Fruit fly (Drosophila melanogaster) whole organism, embryonic: Measurements from ENCODE around the gene Cep290.

Experiments used
- Ada2b ChIP-seq: fragments of 200-800 bp; sonication (Bioruptor generic); IDR thresholded peaks from 2 replicates; pipeline ENCODE4 v1.3.6; 2022; ENCODE audit warnings: missing biosample characterization, missing genetic modification characterization
- Atf-2 ChIP-seq: fragments of 200-800 bp; sonication (Bioruptor generic); optimal IDR thresholded peaks from 2 replicates; lab custom pipeline; 2016; ENCODE audit warnings: missing biosample characterization, missing genetic modification characterization
- CG10979 ChIP-seq: fragments of 200-800 bp; sonication (Bioruptor generic); optimal IDR thresholded peaks from 2 replicates; lab custom pipeline; 2018; ENCODE audit warnings: missing biosample characterization, mild to moderate bottlenecking, missing genetic modification characterization, moderate library complexity
- CG11247 ChIP-seq: fragments of 200-800 bp; sonication (Bioruptor generic); IDR thresholded peaks from 2 replicates; pipeline ENCODE4 v1.3.6; 2022; ENCODE audit warnings: missing biosample characterization, missing genetic modification characterization
- CG11696 ChIP-seq: fragments of 200-800 bp; sonication (Bioruptor generic); IDR thresholded peaks from 2 replicates; pipeline ENCODE4 v1.3.6; 2022; ENCODE audit warnings: missing biosample characterization, missing genetic modification characterization
- CG1233 ChIP-seq: fragments of 200-800 bp; sonication (Bioruptor generic); optimal IDR thresholded peaks from 4 replicates; lab custom pipeline; 2018; ENCODE audit warnings: missing biosample characterization, mild to moderate bottlenecking, missing genetic modification characterization
- CG13287 ChIP-seq: fragments of 200-800 bp; sonication (Bioruptor generic); IDR thresholded peaks from 2 replicates; pipeline ENCODE4 v1.3.6; 2022; ENCODE audit warnings: missing biosample characterization, missing genetic modification characterization; ENCODE audit not compliant: partially characterized antibody
- CG13424 ChIP-seq: fragments of 200-800 bp; sonication (Bioruptor generic); optimal IDR thresholded peaks from 2 replicates; lab custom pipeline; 2019; ENCODE audit warnings: missing biosample characterization, mild to moderate bottlenecking, missing genetic modification characterization, moderate library complexity
- CG14667 ChIP-seq: fragments of 200-800 bp; sonication (Bioruptor generic); IDR thresholded peaks from 2 replicates; pipeline ENCODE4 v1.3.6; 2022; ENCODE audit warnings: missing biosample characterization, missing genetic modification characterization
- CG14860 ChIP-seq: fragments of 200-800 bp; sonication (Bioruptor generic); IDR thresholded peaks from 3 replicates; pipeline ENCODE4 v1.3.6; 2022; ENCODE audit warnings: missing biosample characterization, missing genetic modification characterization; ENCODE audit not compliant: partially characterized antibody
- CG17829 ChIP-seq: fragments of 200-800 bp; optimal IDR thresholded peaks from 2 replicates; lab custom pipeline; 2019; ENCODE audit warnings: missing biosample characterization, mild to moderate bottlenecking, missing genetic modification characterization, moderate library complexity
- CG18011 ChIP-seq: fragments of 200-800 bp; sonication (Bioruptor generic); optimal IDR thresholded peaks from 2 replicates; lab custom pipeline; 2017; ENCODE audit warnings: missing biosample characterization, missing genetic modification characterization, mild to moderate bottlenecking, moderate library complexity, missing genotype
- CG2712 ChIP-seq: fragments of 200-800 bp; optimal IDR thresholded peaks from 3 replicates; lab custom pipeline; 2019; ENCODE audit warnings: missing biosample characterization, mild to moderate bottlenecking, missing genetic modification characterization, moderate library complexity
- CG31441 ChIP-seq: fragments of 200-800 bp; sonication (Bioruptor generic); IDR thresholded peaks from 2 replicates; pipeline ENCODE4 v1.3.6; 2022; ENCODE audit warnings: missing biosample characterization, missing genetic modification characterization
- CG34376 ChIP-seq: fragments of 200-800 bp; sonication (Bioruptor generic); optimal IDR thresholded peaks from 2 replicates; lab custom pipeline; 2018; ENCODE audit warnings: missing biosample characterization, mild to moderate bottlenecking, missing genetic modification characterization
- CG4404 ChIP-seq: fragments of 200-800 bp; sonication (Bioruptor generic); IDR thresholded peaks from 2 replicates; pipeline ENCODE4 v1.3.6; 2022; ENCODE audit warnings: missing biosample characterization, missing genetic modification characterization
- CG6272 ChIP-seq: fragments of 200-800 bp; sonication (Bioruptor generic); IDR thresholded peaks from 2 replicates; pipeline ENCODE4 v1.3.6; 2022; ENCODE audit warnings: missing biosample characterization, missing genetic modification characterization
- CG8290 ChIP-seq, 3 experiments: fragments of 200-800 bp; sonication (Bioruptor generic); optimal IDR thresholded peaks; 2 replicates each; lab custom pipeline; 2016 to 2019; ENCODE audit warnings: missing biosample characterization in 3 of 3, missing genetic modification characterization in 3 of 3, mild to moderate bottlenecking in 2 of 3, moderate library complexity in 1 of 3
- CG8478 ChIP-seq: fragments of >200 bp; optimal IDR thresholded peaks from 2 replicates; lab custom pipeline; 2018
- Camta ChIP-seq: fragments of 200-800 bp; sonication (Bioruptor generic); optimal IDR thresholded peaks from 2 replicates; lab custom pipeline; 2016; ENCODE audit warnings: missing biosample characterization, missing genetic modification characterization
- D19A ChIP-seq: fragments of 200-800 bp; optimal IDR thresholded peaks from 3 replicates; lab custom pipeline; 2019; ENCODE audit warnings: missing biosample characterization, mild to moderate bottlenecking, missing genetic modification characterization, moderate library complexity
- Doc3 ChIP-seq: fragments of 200-800 bp; sonication (Bioruptor generic); IDR thresholded peaks from 3 replicates; pipeline ENCODE4 v1.3.6; 2022; ENCODE audit warnings: missing biosample characterization, missing genetic modification characterization; ENCODE audit not compliant: partially characterized antibody
- Dref ChIP-seq: fragments of 200-800 bp; sonication (Bioruptor generic); IDR thresholded peaks from 2 replicates; pipeline ENCODE4 v1.3.6; 2022; ENCODE audit warnings: missing biosample characterization, missing genetic modification characterization
- Ets97D ChIP-seq: fragments of 200-800 bp; sonication (Bioruptor generic); optimal IDR thresholded peaks from 3 replicates; lab custom pipeline; 2016; ENCODE audit warnings: missing biosample characterization, missing genetic modification characterization
- Fer1 ChIP-seq: fragments of 200-800 bp; sonication (Bioruptor generic); optimal IDR thresholded peaks from 2 replicates; lab custom pipeline; 2017; ENCODE audit warnings: missing biosample characterization, mild to moderate bottlenecking, missing genetic modification characterization
- Jarid2 ChIP-seq: fragments of 200-800 bp; sonication (Bioruptor generic); optimal IDR thresholded peaks from 3 replicates; lab custom pipeline; 2017; ENCODE audit warnings: mild to moderate bottlenecking, missing biosample characterization, missing genetic modification reagents, missing genetic modification characterization
- Meics ChIP-seq: fragments of 200-800 bp; sonication (Bioruptor generic); optimal IDR thresholded peaks from 2 replicates; lab custom pipeline; 2017; ENCODE audit warnings: missing biosample characterization, mild to moderate bottlenecking, missing genetic modification characterization
- Ravus ChIP-seq: fragments of 200-800 bp; sonication (Bioruptor generic); IDR thresholded peaks from 2 replicates; pipeline ENCODE4 v1.3.6; 2022; ENCODE audit warnings: missing biosample characterization, missing genetic modification characterization
- Spps ChIP-seq: fragments of 200-800 bp; sonication (Bioruptor generic); optimal IDR thresholded peaks from 2 replicates; lab custom pipeline; 2018; ENCODE audit warnings: missing biosample characterization, mild to moderate bottlenecking, missing genetic modification characterization
- Sry-δ ChIP-seq: fragments of 200-800 bp; sonication (Bioruptor generic); optimal IDR thresholded peaks from 2 replicates; lab custom pipeline; 2016; ENCODE audit warnings: missing biosample characterization, missing genetic modification characterization
- amos ChIP-seq: fragments of 200-800 bp; sonication (Bioruptor generic); IDR thresholded peaks from 2 replicates; pipeline ENCODE4 v1.3.6; 2022; ENCODE audit warnings: missing biosample characterization, missing genetic modification characterization; ENCODE audit not compliant: partially characterized antibody
- chinmo ChIP-seq: fragments of 200-800 bp; sonication (Bioruptor generic); IDR thresholded peaks from 4 replicates; pipeline ENCODE4 v1.3.6; 2022; ENCODE audit warnings: missing biosample characterization, missing genetic modification characterization; ENCODE audit not compliant: partially characterized antibody
- ci ChIP-seq: fragments of 200-800 bp; sonication (Bioruptor generic); IDR thresholded peaks from 3 replicates; pipeline ENCODE4 v1.3.6; 2022; ENCODE audit warnings: missing biosample characterization, missing genetic modification characterization
- dm ChIP-seq: fragments of 200-800 bp; sonication (Bioruptor generic); optimal IDR thresholded peaks from 3 replicates; lab custom pipeline; 2016; ENCODE audit warnings: missing biosample characterization, missing genetic modification characterization
- gce ChIP-seq: fragments of 200-800 bp; sonication (Bioruptor generic); IDR thresholded peaks from 3 replicates; pipeline ENCODE4 v1.3.6; 2022; ENCODE audit warnings: missing biosample characterization, missing genetic modification characterization
- inv ChIP-seq: fragments of 200-800 bp; sonication (Bioruptor generic); IDR thresholded peaks from 2 replicates; pipeline ENCODE4 v1.3.6; 2022; ENCODE audit warnings: missing biosample characterization, missing genetic modification characterization; ENCODE audit not compliant: partially characterized antibody
- jigr1 ChIP-seq: fragments of 200-800 bp; sonication (Bioruptor generic); IDR thresholded peaks from 3 replicates; pipeline ENCODE4 v1.3.6; 2022; ENCODE audit warnings: missing biosample characterization, missing genetic modification characterization
- luna ChIP-seq: fragments of 200-800 bp; sonication (Bioruptor generic); optimal IDR thresholded peaks from 2 replicates; lab custom pipeline; 2016; ENCODE audit warnings: missing biosample characterization, missing genetic modification characterization
- mld ChIP-seq: fragments of 200-800 bp; sonication (Bioruptor generic); IDR thresholded peaks from 3 replicates; pipeline ENCODE4 v1.3.6; 2022; ENCODE audit warnings: missing biosample characterization, missing genetic modification characterization; ENCODE audit not compliant: partially characterized antibody
- pan ChIP-seq, 4 experiments: fragments of >200 bp in 3 of 4; fragments of 200-800 bp in 1 of 4; sonication (Bioruptor generic) in 1 of 4; optimal IDR thresholded peaks in 3 of 4; IDR thresholded peaks in 1 of 4; 2 replicates each; pipeline versions ENCODE4 v1.3.6 to Lab custom; 2017 to 2022; ENCODE audit warnings: missing biosample characterization in 2 of 4, missing genetic modification characterization in 2 of 4, mixed read lengths in 1 of 4
- pnt ChIP-seq: fragments of 200-800 bp; sonication (Bioruptor generic); optimal IDR thresholded peaks from 3 replicates; lab custom pipeline; 2016; ENCODE audit warnings: missing biosample characterization, missing genetic modification characterization
- ranshi ChIP-seq: fragments of 200-800 bp; sonication (Bioruptor generic); IDR thresholded peaks from 2 replicates; pipeline ENCODE4 v1.3.6; 2022; ENCODE audit warnings: missing biosample characterization, missing genetic modification characterization
- row ChIP-seq: fragments of 200-800 bp; sonication (Bioruptor generic); IDR thresholded peaks from 3 replicates; pipeline ENCODE4 v1.3.6; 2022; ENCODE audit warnings: missing biosample characterization, missing genetic modification characterization
- sqz ChIP-seq: fragments of 200-800 bp; sonication (Bioruptor generic); optimal IDR thresholded peaks from 3 replicates; lab custom pipeline; 2018; ENCODE audit warnings: missing biosample characterization, mild to moderate bottlenecking, missing genetic modification characterization
- sug ChIP-seq: fragments of 200-800 bp; optimal IDR thresholded peaks from 2 replicates; lab custom pipeline; 2019; ENCODE audit warnings: missing biosample characterization, mild to moderate bottlenecking, missing genetic modification characterization, moderate library complexity
- twi ChIP-seq: fragments of 200-800 bp; optimal IDR thresholded peaks from 2 replicates; lab custom pipeline; 2019; ENCODE audit warnings: missing biosample characterization, mild to moderate bottlenecking, missing genetic modification characterization, moderate library complexity

The Cep290 gene

dm6 chr3L:832897-833857, 10.5 kb upstream of the Cep290 start, which contains the start of gene Sf3b3 (continued):
- TF ChIP-seq Spps (tag; lab: Kevin White, UChicago) = no peak
- peak; percentile 8; the same call in 1 of the 2 replicates for TF ChIP-seq CG11247 (GFP tag; lab: Robert Waterston, UW)
- peak; percentile 19; the same call in 1 of the 2 replicates for TF ChIP-seq CG31441 (GFP tag; lab: Robert Waterston, UW)
- TF ChIP-seq CG17829 (tag; lab: Kevin White, UChicago) = peak; percentile 42
- peak; percentile 43 for TF ChIP-seq Fer1 (GFP tag; lab: Kevin White, UChicago)
- peak; percentile 32; the same call in 1 of the 2 replicates for TF ChIP-seq Ada2b
- TF ChIP-seq Doc3 (GFP tag; lab: Robert Waterston, UW) = peak; percentile 29; the same call in 2 of the 3 replicates
- TF ChIP-seq CG18011 (GFP tag; lab: Kevin White, UChicago) = no peak
- TF ChIP-seq amos = peak; percentile 76
- 0 out of 2 replicates have a peak, but pooled peaks have one; percentile 35 for TF ChIP-seq CG11696 (GFP tag; lab: Robert Waterston, UW)
- 0 out of 2 replicates have a peak, but pooled peaks have one; percentile 16 for TF ChIP-seq CG4404 (GFP tag; lab: Robert Waterston, UW)
- no peak for TF ChIP-seq CG13424 (tag; lab: Kevin White, UChicago)
- TF ChIP-seq mld (GFP tag; lab: Robert Waterston, UW) = peak; percentile 62; the same call in 1 of the 3 replicates
- TF ChIP-seq Jarid2 = no peak
- no peak for TF ChIP-seq pan (optimal IDR thresholded peaks at IDR 0.05; lab: Kevin White, UChicago)
- peak in 1 of 2 experiments; percentile 6 for TF ChIP-seq pan (GFP tag; optimal IDR thresholded peaks at IDR 0.05 in 1 of 2, IDR thresholded peaks at IDR 0.05 in 1 of 2)
- TF ChIP-seq pnt (GFP tag; lab: Kevin White, UChicago) = no peak
- peak; percentile 60; the same call in 1 of the 2 replicates for TF ChIP-seq inv (GFP tag; lab: Robert Waterston, UW)
- peak; percentile 41; the same call in 1 of the 3 replicates for TF ChIP-seq ci
- peak; percentile 84 for TF ChIP-seq Dref (GFP tag; lab: Robert Waterston, UW)
- TF ChIP-seq Camta = peak; percentile 21
- no peak for TF ChIP-seq twi (tag; lab: Kevin White, UChicago)
- peak; percentile 74 for TF ChIP-seq Sry-δ (GFP tag; lab: Kevin White, UChicago)
- TF ChIP-seq Meics (GFP tag; lab: Kevin White, UChicago) = peak; percentile 1
- peak; percentile 46 for TF ChIP-seq CG2712 (tag; lab: Kevin White, UChicago)
- TF ChIP-seq CG14667 = peak; percentile 19; the same call in 1 of the 2 replicates
- peak; percentile 22 for TF ChIP-seq CG1233 (GFP tag; lab: Kevin White, UChicago)
- TF ChIP-seq gce (GFP tag; lab: Robert Waterston, UW) = no peak
- peak; percentile 31; the same call in 1 of the 3 replicates for TF ChIP-seq jigr1 (GFP tag; lab: Robert Waterston, UW)
- TF ChIP-seq sqz (GFP tag; lab: Kevin White, UChicago) = peak; percentile 60
- peak; percentile 64 for TF ChIP-seq row (GFP tag; lab: Robert Waterston, UW)
- peak; percentile 34 for TF ChIP-seq CG34376
- no peak for TF ChIP-seq Ravus (GFP tag; lab: Robert Waterston, UW)
- TF ChIP-seq ranshi = 0 out of 2 replicates have a peak, but pooled peaks have one; percentile 21
- TF ChIP-seq CG8478 (lab: Kevin White, UChicago) = no peak
- no peak for TF ChIP-seq Atf-2
- TF ChIP-seq luna (GFP tag; lab: Kevin White, UChicago) = peak; percentile 13
- peak; percentile 40; the same call in 1 of the 3 replicates for TF ChIP-seq CG14860 (GFP tag; lab: Robert Waterston, UW)
- peak; percentile 2 for TF ChIP-seq D19A (tag; lab: Kevin White, UChicago)
- peak; percentile 81 for TF ChIP-seq dm (GFP tag; lab: Kevin White, UChicago)
- no peak for TF ChIP-seq CG8290 (GFP tag; optimal IDR thresholded peaks at IDR 0.05; lab: Kevin White, UChicago)
- TF ChIP-seq CG8290 (tag; optimal IDR thresholded peaks at IDR 0.05; lab: Kevin White, UChicago) = no peak
- TF ChIP-seq CG10979 (tag; lab: Kevin White, UChicago) = peak; percentile 6
- 0 out of 4 replicates have a peak, but pooled peaks have one; percentile 10 for TF ChIP-seq chinmo (GFP tag; lab: Robert Waterston, UW)
- peak; percentile 9 for TF ChIP-seq sug (tag; lab: Kevin White, UChicago)
- TF ChIP-seq CG13287 (GFP tag; lab: Robert Waterston, UW) = peak; percentile 60
- peak; percentile 45 for TF ChIP-seq Ets97D (GFP tag; lab: Kevin White, UChicago)
- TF ChIP-seq CG6272 (GFP tag; lab: Robert Waterston, UW) = 0 out of 2 replicates have a peak, but pooled peaks have one; percentile 34
